Worm (Caenorhabditis elegans): Measurements from ENCODE around the gene T20B12.4.
A peak's percentile ranks its signal among the peaks of the same experiment; 100 is the strongest.

T20B12.4 gene

ce11 chrIII:7338693-7339092 lies 28.8 kb upstream of the T20B12.4 start, which contains the start of gene kap-1:
TSS of gene kap-1 (plus strand) at chrIII:7338835.
- TF ChIP-seq cog-1 (tag; optimal IDR thresholded peaks at IDR 0.05) = no peak
- TF ChIP-seq flt-1 (GFP tag; IDR thresholded peaks at IDR 0.05) = no peak

DNA sequence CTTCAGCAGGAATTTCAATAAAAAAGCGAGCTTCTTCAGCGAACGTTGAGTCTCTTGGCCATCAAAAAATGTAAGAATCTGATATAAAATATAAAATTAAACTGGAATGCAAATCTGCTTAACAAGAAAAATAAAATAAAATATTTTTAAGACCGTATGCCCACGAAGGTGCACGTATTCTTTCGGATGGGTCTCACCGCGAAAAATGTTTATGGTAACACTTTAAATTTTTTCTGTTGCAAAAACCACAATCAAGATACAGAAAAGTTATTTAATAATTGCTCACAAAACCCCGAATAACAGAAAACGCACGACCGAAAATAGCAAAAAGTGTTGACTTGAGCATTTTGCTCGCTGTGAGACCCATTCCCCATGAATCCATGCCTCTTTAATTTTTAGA lies 28.4 kb upstream of the T20B12.4 start:
- TF ChIP-seq ref-1 (GFP tag; conservative IDR thresholded peaks at IDR 0.05) = no peak
- TF ChIP-seq ztf-23 (GFP tag; IDR thresholded peaks at IDR 0.05) = no peak
- TF ChIP-seq cog-1 (tag; optimal IDR thresholded peaks at IDR 0.05) = no peak
- TF ChIP-seq T22C8.4 (GFP tag; IDR thresholded peaks at IDR 0.05) = no peak
- no peak for TF ChIP-seq med-1 (GFP tag; optimal IDR thresholded peaks at IDR 0.05; ENCODE audit: insufficient read depth)

ce11 chrIII:7343389-7343788 lies 24.1 kb upstream of the T20B12.4 start, which contains the start of gene F08F8.6:
TSS of gene F08F8.6 (plus strand) at chrIII:7343689.
- TF ChIP-seq ztf-23 (GFP tag; IDR thresholded peaks at IDR 0.05) (no peak), cog-1 (tag; optimal IDR thresholded peaks at IDR 0.05) (no peak), T22C8.4 (GFP tag; IDR thresholded peaks at IDR 0.05) (no peak), ref-1 (GFP tag; conservative IDR thresholded peaks at IDR 0.05) (no peak), med-1 (GFP tag; optimal IDR thresholded peaks at IDR 0.05; ENCODE audit: insufficient read depth) (no peak), flt-1 (GFP tag; IDR thresholded peaks at IDR 0.05) (no peak), ztf-29 (GFP tag; IDR thresholded peaks at IDR 0.05) (no peak), klf-2 (GFP tag; conservative IDR thresholded peaks at IDR 0.05) (no peak), tab-1 (GFP tag; IDR thresholded peaks at IDR 0.05) (no peak)

ce11 chrIII:7347049-7347448 lies 20.5 kb upstream of the T20B12.4 start, which contains the start of gene F08F8.7:
TSS of gene F08F8.7 (minus strand) at chrIII:7347149.
- TF ChIP-seq klf-2 (GFP tag; conservative IDR thresholded peaks at IDR 0.05) = no peak
- no peak for TF ChIP-seq tab-1 (GFP tag; IDR thresholded peaks at IDR 0.05)
- no peak for TF ChIP-seq cog-1 (tag; optimal IDR thresholded peaks at IDR 0.05)
- TF ChIP-seq T22C8.4 (GFP tag; IDR thresholded peaks at IDR 0.05) = no peak
- TF ChIP-seq ztf-29 (GFP tag; IDR thresholded peaks at IDR 0.05) = no peak
- no peak for TF ChIP-seq ztf-23 (GFP tag; IDR thresholded peaks at IDR 0.05)
- TF ChIP-seq med-1 (GFP tag; optimal IDR thresholded peaks at IDR 0.05; ENCODE audit: insufficient read depth) = no peak
- TF ChIP-seq ref-1 (GFP tag; conservative IDR thresholded peaks at IDR 0.05) = no peak
- TF ChIP-seq flt-1 (GFP tag; IDR thresholded peaks at IDR 0.05) = no peak

DNA sequence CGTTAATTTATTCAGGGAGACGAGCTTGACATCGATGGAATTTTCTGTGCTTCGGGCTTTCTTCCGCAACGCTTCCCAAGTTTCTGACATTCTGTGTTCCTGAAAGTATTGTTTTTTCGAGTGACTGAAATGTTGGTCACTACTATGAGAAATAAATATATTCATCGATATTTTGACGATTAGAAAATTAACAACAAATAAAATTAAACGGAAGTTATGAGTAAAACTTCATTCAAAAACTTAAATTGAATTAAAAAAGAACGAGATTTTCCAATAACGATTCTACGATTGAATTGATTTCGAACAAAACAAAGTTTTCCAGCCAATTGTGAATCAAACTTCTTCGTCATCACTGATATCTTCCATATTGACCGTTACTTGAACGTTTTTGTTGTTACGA lies 18.4 kb upstream of the T20B12.4 start, which contains the start of gene gos-28:
Gene gos-28, minus strand, starts transcription at position 101 of the 400 bp plus-strand sequence.
- TF ChIP-seq cog-1 (tag; optimal IDR thresholded peaks at IDR 0.05) (no peak), med-1 (GFP tag; optimal IDR thresholded peaks at IDR 0.05; ENCODE audit: insufficient read depth) (no peak), tab-1 (GFP tag; IDR thresholded peaks at IDR 0.05) (no peak), ztf-23 (GFP tag; IDR thresholded peaks at IDR 0.05) (no peak), T22C8.4 (GFP tag; IDR thresholded peaks at IDR 0.05) (no peak), klf-2 (GFP tag; conservative IDR thresholded peaks at IDR 0.05) (no peak), ztf-29 (GFP tag; IDR thresholded peaks at IDR 0.05) (no peak), flt-1 (GFP tag; IDR thresholded peaks at IDR 0.05) (no peak), ref-1 (GFP tag; conservative IDR thresholded peaks at IDR 0.05) (no peak)

- no peak for TF ChIP-seq flt-1 (GFP tag; IDR thresholded peaks at IDR 0.05)
- no peak for TF ChIP-seq ztf-29 (GFP tag; IDR thresholded peaks at IDR 0.05)
- TF ChIP-seq tab-1 (GFP tag; IDR thresholded peaks at IDR 0.05) = no peak
- TF ChIP-seq ztf-23 (GFP tag; IDR thresholded peaks at IDR 0.05) = no peak
- no peak for TF ChIP-seq T22C8.4 (GFP tag; IDR thresholded peaks at IDR 0.05)
- TF ChIP-seq ref-1 (GFP tag; conservative IDR thresholded peaks at IDR 0.05) = no peak
These were observed 13.6 kb upstream of the T20B12.4 start, which contains the start of gene F08F8.9 for ce11 chrIII:7353871-7354270. TSS of gene F08F8.9 (minus strand) at chrIII:7353971.

DNA sequence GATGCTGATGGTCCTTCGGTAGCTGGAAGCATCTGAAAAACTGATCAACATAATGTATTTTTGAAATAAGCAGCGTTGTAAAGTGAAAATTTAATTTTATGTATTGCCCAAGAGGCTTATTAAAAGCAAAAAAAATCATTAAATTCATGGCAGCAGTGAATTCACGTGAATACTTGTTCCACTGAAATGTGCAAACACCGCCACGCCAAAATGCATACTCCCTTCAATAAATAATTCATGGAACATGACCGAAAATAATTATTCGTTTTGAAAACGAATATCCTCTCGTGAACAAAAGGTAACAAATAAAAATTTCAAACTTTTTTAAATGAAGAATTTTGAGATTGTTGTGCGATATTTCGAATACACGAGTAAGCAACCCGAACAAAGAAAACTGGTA lies 10.2 kb upstream of the T20B12.4 start, which contains the start of gene F08F8.10:
Gene F08F8.10, minus strand, starts transcription at position 38 of the 400 bp plus-strand sequence.
- TF ChIP-seq ztf-23 (GFP tag; IDR thresholded peaks at IDR 0.05) = peak; percentile 17; the same call in 1 of the 2 replicates
- peak; percentile 19 for TF ChIP-seq cog-1 (tag; optimal IDR thresholded peaks at IDR 0.05)
- no peak for TF ChIP-seq med-1 (GFP tag; optimal IDR thresholded peaks at IDR 0.05; ENCODE audit: insufficient read depth)
- TF ChIP-seq ref-1 (GFP tag; conservative IDR thresholded peaks at IDR 0.05) = no peak
- TF ChIP-seq ztf-29 (GFP tag; IDR thresholded peaks at IDR 0.05) = no peak
- no peak for TF ChIP-seq flt-1 (GFP tag; IDR thresholded peaks at IDR 0.05)
- TF ChIP-seq T22C8.4 (GFP tag; IDR thresholded peaks at IDR 0.05) = no peak

- no peak for TF ChIP-seq cog-1 (tag; optimal IDR thresholded peaks at IDR 0.05)
- TF ChIP-seq ztf-23 (GFP tag; IDR thresholded peaks at IDR 0.05) = no peak
- no peak for TF ChIP-seq T22C8.4 (GFP tag; IDR thresholded peaks at IDR 0.05)
- TF ChIP-seq ztf-29 (GFP tag; IDR thresholded peaks at IDR 0.05) = no peak
- no peak for TF ChIP-seq ref-1 (GFP tag; conservative IDR thresholded peaks at IDR 0.05)
- TF ChIP-seq klf-2 (GFP tag; conservative IDR thresholded peaks at IDR 0.05) = no peak
These were observed 8.9 kb upstream of the T20B12.4 start for ce11 chrIII:7358627-7359026.

DNA sequence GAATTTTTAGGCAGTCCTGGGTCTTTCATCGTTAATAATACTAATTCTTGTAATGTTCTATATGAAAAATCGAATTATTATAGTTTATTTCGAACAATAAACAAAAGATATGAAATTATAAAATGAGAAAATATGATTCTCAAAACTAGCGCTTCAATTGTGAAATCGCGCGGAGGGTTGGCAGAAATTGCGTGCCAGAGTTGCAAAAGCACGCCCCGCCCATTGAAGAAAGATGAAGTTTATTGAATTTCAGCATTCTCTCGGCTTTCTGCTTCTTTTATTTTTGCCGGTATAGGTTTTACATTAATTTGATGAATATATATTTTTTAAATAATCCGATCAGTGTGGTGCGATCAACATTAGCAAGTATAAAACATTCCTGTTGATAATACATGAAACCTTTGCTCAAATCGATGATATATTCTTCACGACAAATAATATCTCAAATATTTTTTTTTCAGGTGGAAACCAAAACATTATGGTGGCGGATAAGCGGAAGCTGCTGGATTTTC lies 8.4 kb upstream of the T20B12.4 start, which contains the start of the genes eco-1 and hmgr-1:
Gene eco-1, minus strand, starts transcription at position 59 of the 512 bp plus-strand sequence.
Gene hmgr-1, plus strand, starts transcription at position 462 of the 512 bp plus-strand sequence.
- TF ChIP-seq tab-1 (GFP tag; IDR thresholded peaks at IDR 0.05) (no peak), ztf-23 (GFP tag; IDR thresholded peaks at IDR 0.05) (0 out of 2 replicates have a peak, but pooled peaks have one; percentile 27), ref-1 (GFP tag; conservative IDR thresholded peaks at IDR 0.05) (no peak), med-1 (GFP tag; optimal IDR thresholded peaks at IDR 0.05; ENCODE audit: insufficient read depth) (no peak)

ce11 chrIII:7365602-7366001 lies 1.9 kb upstream of the T20B12.4 start, which contains the start of gene F08F8.11:
TSS of gene F08F8.11 (plus strand) at chrIII:7365902.
- TF ChIP-seq ref-1 (GFP tag; conservative IDR thresholded peaks at IDR 0.05) (no peak), ztf-29 (GFP tag; IDR thresholded peaks at IDR 0.05) (no peak)

Measured in whole organism, midembryonic.